Worm (Caenorhabditis elegans) whole organism, L2 larva: ENCODE data around the gene srsx-14.

Source experiments
- F13H6.1 ChIP-seq: sonication (generic microtip); optimal IDR thresholded peaks from 2 replicates; lab custom pipeline; 2016; ENCODE audit warnings: missing genetic modification characterization, missing compliant biosample characterization
- aly-2 ChIP-seq: fragments of 150-350 bp; optimal IDR thresholded peaks from 2 replicates; lab custom pipeline; 2014; ENCODE audit warnings: missing biosample characterization, missing genetic modification characterization
- ama-1 ChIP-seq: fragments of 150-350 bp; optimal IDR thresholded peaks from 2 replicates; lab custom pipeline; 2018; ENCODE audit warnings: inconsistent platforms
- ceh-82 ChIP-seq: fragments of 150-350 bp; optimal IDR thresholded peaks from 2 replicates; lab custom pipeline; 2014; ENCODE audit warnings: missing biosample characterization, missing genetic modification characterization
- crh-2 ChIP-seq: sonication (generic microtip); optimal IDR thresholded peaks from 2 replicates; lab custom pipeline; 2017; ENCODE audit warnings: missing biosample characterization, missing genetic modification characterization
- nhr-11 ChIP-seq: fragments of 150-350 bp; optimal IDR thresholded peaks from 2 replicates; lab custom pipeline; 2014; ENCODE audit warnings: missing biosample characterization, missing genetic modification characterization
- nhr-21 ChIP-seq: fragments of 150-350 bp; optimal IDR thresholded peaks from 2 replicates; lab custom pipeline; 2014; ENCODE audit warnings: missing biosample characterization, missing genetic modification characterization
- nhr-6 ChIP-seq: fragments of 150-350 bp; optimal IDR thresholded peaks from 2 replicates; lab custom pipeline; 2014; ENCODE audit warnings: missing biosample characterization, missing genetic modification characterization
- sem-4 ChIP-seq: fragments of 150-350 bp; optimal IDR thresholded peaks from 2 replicates; lab custom pipeline; 2014; ENCODE audit warnings: missing biosample characterization, missing genetic modification reagents, missing genetic modification characterization
- unc-62 ChIP-seq: fragments of 150-350 bp; optimal IDR thresholded peaks from 2 replicates; lab custom pipeline; 2014; ENCODE audit warnings: missing biosample characterization, missing genetic modification reagents, missing genetic modification characterization

ce11 chrIV:5598515-5599132 is 28.3 kb downstream of the srsx-14 start:
- TF ChIP-seq ceh-82 (no peak), ama-1 (lab: Kevin White, UChicago) (no peak), nhr-6 (tag; lab: Kevin White, UChicago) (no peak), nhr-11 (tag; lab: Kevin White, UChicago) (no peak), nhr-21 (tag; lab: Kevin White, UChicago) (no peak), F13H6.1 (tag; lab: Kevin White, UChicago) (peak; percentile 9), sem-4 (tag; lab: Kevin White, UChicago) (no peak), aly-2 (tag; lab: Kevin White, UChicago) (no peak), crh-2 (tag; lab: Kevin White, UChicago) (no peak), unc-62 (GFP tag; lab: Kevin White, UChicago) (no peak)
